Worm (Caenorhabditis elegans) whole organism, early embryonic: ENCODE data around the gene sphr-1.

ENCODE experiments used
- B0310.2 ChIP-seq: sonication (generic microtip); optimal IDR thresholded peaks from 2 replicates; lab custom pipeline; 2016; ENCODE audit warnings: mild to moderate bottlenecking, missing genetic modification characterization, missing compliant biosample characterization
- F13C5.2 ChIP-seq: sonication (generic microtip); optimal IDR thresholded peaks from 2 replicates; lab custom pipeline; 2017; ENCODE audit warnings: mild to moderate bottlenecking, missing genetic modification characterization, inconsistent platforms, missing compliant biosample characterization
- aly-1 ChIP-seq: sonication (generic microtip); optimal IDR thresholded peaks from 2 replicates; lab custom pipeline; 2016; ENCODE audit warnings: missing genetic modification characterization, missing compliant biosample characterization
- ama-1 ChIP-seq: fragments of 150-350 bp; optimal IDR thresholded peaks from 2 replicates; lab custom pipeline; 2014
- ceh-13 ChIP-seq: fragments of 200-800 bp; sonication (Bioruptor generic); optimal IDR thresholded peaks from 2 replicates; lab custom pipeline; 2018; ENCODE audit warnings: mild to moderate bottlenecking, missing genetic modification characterization, missing compliant biosample characterization
- ceh-36 ChIP-seq: sonication (generic microtip); optimal IDR thresholded peaks from 2 replicates; lab custom pipeline; 2016; ENCODE audit warnings: missing genetic modification characterization, inconsistent platforms, missing compliant biosample characterization
- ets-7 ChIP-seq: sonication (generic microtip); optimal IDR thresholded peaks from 2 replicates; lab custom pipeline; 2016; ENCODE audit warnings: missing genotype, missing genetic modification characterization, missing compliant biosample characterization
- flt-1 ChIP-seq: fragments of 200-800 bp; sonication (Bioruptor generic); IDR thresholded peaks from 2 replicates; pipeline ENCODE4 v1.3.6; 2022; ENCODE audit warnings: missing genetic modification characterization, missing compliant biosample characterization
- hmbx-1 ChIP-seq: sonication (generic microtip); optimal IDR thresholded peaks from 2 replicates; lab custom pipeline; 2016; ENCODE audit warnings: mild to moderate bottlenecking, missing genetic modification characterization, missing compliant biosample characterization
- hmg-4 ChIP-seq: fragments of 200-800 bp; sonication (Bioruptor generic); optimal IDR thresholded peaks from 2 replicates; lab custom pipeline; 2018; ENCODE audit warnings: mild to moderate bottlenecking, missing genetic modification characterization, missing compliant biosample characterization
- hnd-1 ChIP-seq: sonication (generic microtip); optimal IDR thresholded peaks from 2 replicates; lab custom pipeline; 2016; ENCODE audit warnings: missing genetic modification characterization, missing compliant biosample characterization
- pes-1 ChIP-seq: fragments of 200-800 bp; sonication (Bioruptor generic); IDR thresholded peaks from 2 replicates; pipeline ENCODE4 v1.3.6; 2022; ENCODE audit warnings: missing genetic modification reagents, missing genetic modification characterization, missing compliant biosample characterization
- scrt-1 ChIP-seq: fragments of 200-800 bp; sonication (Bioruptor generic); IDR thresholded peaks from 2 replicates; pipeline ENCODE4 v1.3.6; 2022; ENCODE audit warnings: missing genetic modification characterization, missing compliant biosample characterization
- sea-1 ChIP-seq: fragments of 200-800 bp; sonication (Bioruptor generic); conservative IDR thresholded peaks from 2 replicates; pipeline ENCODE4 v1.3.6; 2022; ENCODE audit warnings: missing genetic modification characterization, missing compliant biosample characterization
- tbx-11 ChIP-seq: fragments of 200-800 bp; sonication (Bioruptor generic); IDR thresholded peaks from 2 replicates; pipeline ENCODE4 v1.3.6; 2022; ENCODE audit warnings: missing genetic modification characterization, missing compliant biosample characterization
- tbx-37 ChIP-seq: fragments of 200-800 bp; sonication (Bioruptor generic); conservative IDR thresholded peaks from 2 replicates; pipeline ENCODE4 v1.3.6; 2022; ENCODE audit warnings: missing genetic modification reagents, missing genetic modification characterization, missing compliant biosample characterization
- tra-4 ChIP-seq: sonication (generic microtip); optimal IDR thresholded peaks from 2 replicates; lab custom pipeline; 2017; ENCODE audit warnings: missing genetic modification characterization, missing compliant biosample characterization

sphr-1 gene

DNA sequence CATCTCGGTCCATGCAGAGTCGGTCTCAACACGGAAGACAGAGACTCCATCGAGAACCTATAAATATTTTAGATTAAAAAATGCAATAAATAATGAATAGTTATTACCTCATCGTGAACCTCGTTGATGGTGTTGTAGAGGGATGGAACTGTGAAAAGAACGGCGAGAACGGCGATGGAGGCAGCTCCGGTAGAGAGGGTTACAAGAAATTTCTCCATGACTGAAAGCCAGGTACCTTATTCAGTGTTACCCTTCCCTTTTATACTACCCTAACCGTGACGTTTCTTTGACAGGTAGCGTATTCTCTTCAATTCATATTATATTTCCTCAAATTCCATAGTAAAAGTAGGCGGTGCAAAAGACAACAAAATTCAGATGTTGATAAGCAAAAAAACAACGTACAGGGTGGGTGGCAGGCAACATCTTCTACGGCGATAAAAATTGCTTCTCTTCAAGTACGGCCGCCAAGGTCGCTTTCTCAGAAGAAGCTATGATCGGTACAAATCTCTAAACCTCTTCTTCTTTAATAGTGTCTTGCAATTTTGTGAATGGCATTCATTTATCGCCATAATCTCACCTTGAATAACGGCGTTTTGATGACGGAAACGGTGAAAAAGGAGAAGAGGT lies 26.2 kb upstream of the sphr-1 start, which contains the start of gene col-10:
col-10 (minus strand) TSS at position 235 of the 627 bp plus-strand sequence.
- TF ChIP-seq tbx-11 (GFP tag; lab: Robert Waterston, UW), result no peak
- no peak for TF ChIP-seq hnd-1 (tag; lab: Kevin White, UChicago)
- no peak for TF ChIP-seq ets-7
- TF ChIP-seq ceh-36 (tag; lab: Kevin White, UChicago), result no peak
- TF ChIP-seq tra-4, result no peak
- TF ChIP-seq sea-1, result no peak
- no peak for TF ChIP-seq hmg-4

DNA sequence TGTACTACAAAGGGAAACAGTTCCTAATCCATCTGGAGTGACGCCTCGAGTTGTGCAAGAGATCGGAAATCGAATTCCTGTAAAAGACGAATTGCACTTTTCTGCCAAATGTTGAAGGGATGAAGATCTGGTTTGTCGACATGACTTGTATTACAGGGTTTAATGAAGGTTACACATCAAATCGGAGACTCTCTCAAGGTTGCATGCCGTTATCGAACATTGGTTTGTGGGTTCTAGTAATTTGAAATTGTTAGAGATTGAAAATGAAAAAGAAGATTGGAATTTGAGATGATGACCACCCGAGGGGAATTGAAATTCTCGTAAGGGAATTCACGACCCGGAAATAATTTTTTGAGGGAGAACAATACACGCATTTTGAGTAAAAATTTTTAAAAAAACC lies 25.1 kb upstream of the sphr-1 start:
- TF ChIP-seq F13C5.2 (tag; lab: Kevin White, UChicago), result no peak
- TF ChIP-seq scrt-1 (GFP tag; lab: Robert Waterston, UW), result no peak
- no peak for TF ChIP-seq flt-1
- TF ChIP-seq B0310.2 (tag; lab: Kevin White, UChicago), result no peak
- TF ChIP-seq aly-1 (tag; lab: Kevin White, UChicago), result no peak
- TF ChIP-seq tra-4, result no peak
- no peak for TF ChIP-seq sea-1
- no peak for TF ChIP-seq ceh-36 (tag; lab: Kevin White, UChicago)
- TF ChIP-seq tbx-11 (GFP tag; lab: Robert Waterston, UW), result no peak
- no peak for TF ChIP-seq ets-7
- TF ChIP-seq ceh-13 (GFP tag; lab: Kevin White, UChicago), result no peak
- no peak for TF ChIP-seq hmg-4
- no peak for TF ChIP-seq pes-1 (GFP tag; lab: Robert Waterston, UW)
- no peak for TF ChIP-seq ama-1 (lab: Kevin White, UChicago)
- no peak for TF ChIP-seq tbx-37
- TF ChIP-seq hmbx-1 (tag; lab: Kevin White, UChicago), result no peak
- TF ChIP-seq hnd-1 (tag; lab: Kevin White, UChicago), result no peak

DNA sequence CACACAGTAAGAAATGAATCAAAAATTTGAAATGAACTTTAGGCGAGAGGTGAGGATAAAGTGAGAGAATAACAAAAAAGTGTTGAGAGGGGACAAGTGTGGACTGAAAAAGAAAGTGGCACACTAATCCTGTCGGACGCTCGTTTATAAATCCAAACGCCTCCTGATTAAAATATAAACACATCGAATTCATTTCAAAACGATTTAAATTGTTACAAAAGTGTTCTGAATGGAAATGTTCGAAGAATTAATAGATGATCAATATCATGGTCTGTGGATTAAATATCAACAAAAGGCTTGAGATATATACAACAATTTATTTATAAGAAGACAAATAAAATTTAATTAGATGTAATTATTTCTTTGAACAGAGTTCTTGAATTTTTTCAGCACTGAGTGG lies 23.3 kb upstream of the sphr-1 start, which contains the start of gene B0222.11:
B0222.11 (minus strand) TSS at position 101 of the 400 bp plus-strand sequence.
- no peak for TF ChIP-seq tra-4
- no peak for TF ChIP-seq hmg-4
- TF ChIP-seq sea-1, result no peak
- TF ChIP-seq tbx-11 (GFP tag; lab: Robert Waterston, UW), result no peak
- no peak for TF ChIP-seq ceh-13 (GFP tag; lab: Kevin White, UChicago)
- no peak for TF ChIP-seq ama-1 (lab: Kevin White, UChicago)
- no peak for TF ChIP-seq flt-1
- TF ChIP-seq hnd-1 (tag; lab: Kevin White, UChicago), result no peak
- TF ChIP-seq tbx-37, result no peak

DNA sequence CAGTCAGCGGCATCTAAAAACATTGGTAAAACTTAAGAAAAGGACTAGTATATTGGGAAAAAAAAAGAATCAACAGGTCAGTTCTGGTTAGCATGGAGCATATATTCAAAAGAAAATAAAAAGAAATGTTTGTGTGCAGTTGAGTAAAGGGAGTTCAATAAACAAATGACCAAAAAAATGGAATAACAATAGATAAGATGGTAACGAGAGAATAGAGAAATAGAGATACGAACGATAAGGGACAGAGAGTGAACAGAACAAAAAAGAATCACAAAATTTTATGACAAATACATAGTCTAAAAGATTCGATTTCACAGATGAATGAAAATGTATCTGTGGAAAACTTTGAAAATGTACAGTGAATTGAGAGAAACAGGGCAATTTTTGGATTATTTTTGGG lies 18.4 kb upstream of the sphr-1 start, which contains the start of gene gad-3:
gad-3 (minus strand) TSS at position 17 of the 400 bp plus-strand sequence.
- TF ChIP-seq hmbx-1 (tag; lab: Kevin White, UChicago), result no peak
- no peak for TF ChIP-seq scrt-1 (GFP tag; lab: Robert Waterston, UW)
- no peak for TF ChIP-seq F13C5.2 (tag; lab: Kevin White, UChicago)
- no peak for TF ChIP-seq ama-1 (lab: Kevin White, UChicago)
- TF ChIP-seq aly-1 (tag; lab: Kevin White, UChicago), result no peak
- no peak for TF ChIP-seq sea-1
- TF ChIP-seq tra-4, result no peak

ce11 chrV:9173789-9174188 lies 17.6 kb upstream of the sphr-1 start, which contains the start of gene pqn-16:
TSS of gene pqn-16 (plus strand) at chrV:9174089.
- TF ChIP-seq ceh-13 (GFP tag; lab: Kevin White, UChicago), result no peak

ce11 chrV:9175218-9175837 lies 16.1 kb upstream of the sphr-1 start, which contains the start of gene spas-1:
TSS of gene spas-1 (plus strand) at chrV:9175789.
- TF ChIP-seq ceh-36 (tag; lab: Kevin White, UChicago) (peak; percentile 35), tbx-11 (GFP tag; lab: Robert Waterston, UW) (peak; percentile 57; the same call in 1 of the 2 replicates), hmg-4 (no peak), hnd-1 (tag; lab: Kevin White, UChicago) (peak; percentile 36), F13C5.2 (tag; lab: Kevin White, UChicago) (peak; percentile 84)

- TF ChIP-seq sea-1 (no peak), tbx-11 (GFP tag; lab: Robert Waterston, UW) (no peak), ceh-13 (GFP tag; lab: Kevin White, UChicago) (no peak)
Observed at ce11 chrV:9181669-9182250, 9.7 kb upstream of the sphr-1 start, which contains the start of gene ptr-1. TSS of gene ptr-1 (minus strand) at chrV:9181719.

DNA sequence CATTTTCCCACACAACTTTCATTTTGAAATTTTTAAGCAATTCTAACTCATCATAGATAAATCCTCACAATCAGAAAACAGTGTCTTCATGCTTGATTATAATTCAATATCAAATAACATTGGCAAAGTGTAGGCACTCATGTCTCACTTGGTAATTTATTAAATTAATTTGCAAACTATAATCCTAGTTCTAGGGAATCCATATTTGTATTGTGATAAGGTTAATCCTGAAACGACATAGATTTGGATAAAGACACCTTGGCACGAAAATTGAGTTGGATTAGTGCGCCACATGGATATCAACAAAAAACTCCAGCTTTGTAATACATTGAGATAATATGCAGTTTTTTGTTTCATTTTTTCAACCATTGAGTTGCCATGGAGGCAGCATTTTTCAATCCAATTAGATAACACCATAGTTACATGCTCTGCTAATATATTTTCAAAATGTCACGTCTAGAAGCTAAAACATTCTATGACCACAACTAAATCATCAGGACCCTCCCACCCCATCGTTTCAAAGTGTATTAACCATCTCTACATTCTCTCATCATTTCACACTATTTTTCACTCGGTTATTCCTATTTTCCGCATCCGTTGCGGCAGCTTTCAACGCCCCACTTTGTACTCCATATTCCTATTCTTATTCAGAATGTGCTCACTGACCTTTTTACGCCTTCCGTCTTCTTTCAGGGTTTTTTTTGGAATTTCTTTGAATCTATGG lies 7.5 kb upstream of the sphr-1 start:
- no peak for TF ChIP-seq hmbx-1 (tag; lab: Kevin White, UChicago)
- TF ChIP-seq F13C5.2 (tag; lab: Kevin White, UChicago), result no peak
- TF ChIP-seq aly-1 (tag; lab: Kevin White, UChicago), result no peak
- TF ChIP-seq tra-4, result no peak
- no peak for TF ChIP-seq ceh-13 (GFP tag; lab: Kevin White, UChicago)
- TF ChIP-seq ets-7, result no peak
- TF ChIP-seq hnd-1 (tag; lab: Kevin White, UChicago), result no peak
- TF ChIP-seq sea-1, result no peak
- no peak for TF ChIP-seq hmg-4
